Worm (Caenorhabditis elegans) whole organism, L1 larva: Measurements from ENCODE around the gene F11C1.9.

Experiments
- C04F5.9 ChIP-seq: sonication (generic microtip); optimal IDR thresholded peaks from 2 replicates; lab custom pipeline; 2016; ENCODE audit warnings: missing genetic modification characterization, missing compliant biosample characterization
- C16A3.4 ChIP-seq: fragments of 150-350 bp; optimal IDR thresholded peaks from 2 replicates; lab custom pipeline; 2014; ENCODE audit warnings: missing biosample characterization, missing genetic modification characterization
- C34B4.2 ChIP-seq: sonication (generic microtip); optimal IDR thresholded peaks from 2 replicates; lab custom pipeline; 2017; ENCODE audit warnings: mild to moderate bottlenecking, missing genetic modification characterization, missing compliant biosample characterization
- aha-1 ChIP-seq: fragments of 150-350 bp; optimal IDR thresholded peaks from 2 replicates; lab custom pipeline; 2014; ENCODE audit warnings: missing biosample characterization, missing genetic modification characterization
- alr-1 ChIP-seq: fragments of 200-800 bp; sonication (Bioruptor generic); optimal IDR thresholded peaks from 2 replicates; lab custom pipeline; 2018; ENCODE audit warnings: borderline replicate concordance, mild to moderate bottlenecking, missing genetic modification characterization, missing compliant biosample characterization
- aly-2 ChIP-seq: fragments of 150-350 bp; optimal IDR thresholded peaks from 2 replicates; lab custom pipeline; 2014; ENCODE audit warnings: missing biosample characterization, missing genetic modification characterization
- ama-1 ChIP-seq: fragments of 150-350 bp; optimal IDR thresholded peaks from 2 replicates; lab custom pipeline; 2014
- blmp-1 ChIP-seq: fragments of 150-350 bp; optimal IDR thresholded peaks from 2 replicates; lab custom pipeline; 2014; ENCODE audit warnings: missing biosample characterization, missing genetic modification characterization
- ceh-63 ChIP-seq: fragments of 200-800 bp; sonication (Bioruptor generic); optimal IDR thresholded peaks from 2 replicates; lab custom pipeline; 2018; ENCODE audit warnings: mild to moderate bottlenecking, missing genetic modification characterization, missing compliant biosample characterization
- ceh-90 ChIP-seq: sonication (generic microtip); optimal IDR thresholded peaks from 2 replicates; lab custom pipeline; 2016; ENCODE audit warnings: missing genetic modification characterization, missing compliant biosample characterization
- ces-1 ChIP-seq: fragments of 150-350 bp; optimal IDR thresholded peaks from 2 replicates; lab custom pipeline; 2014; ENCODE audit warnings: missing biosample characterization, missing genetic modification reagents, missing genetic modification characterization
- dsc-1 ChIP-seq: sonication (generic microtip); optimal IDR thresholded peaks from 2 replicates; lab custom pipeline; 2016; ENCODE audit warnings: mild to moderate bottlenecking, missing genetic modification characterization, missing compliant biosample characterization
- efl-1 ChIP-seq, 4 experiments: fragments of 150-350 bp; optimal IDR thresholded peaks in 3 of 4; peaks in 1 of 4; 1 replicate in 1 of 4; 2 replicates in 3 of 4; lab custom pipeline; 2014; ENCODE audit warnings: missing biosample characterization in 2 of 4, missing genetic modification characterization in 2 of 4, missing genetic modification reagents in 2 of 4
- efl-3 ChIP-seq: fragments of 200-800 bp; sonication (Bioruptor generic); optimal IDR thresholded peaks from 2 replicates; lab custom pipeline; 2018; ENCODE audit warnings: mild to moderate bottlenecking, missing genetic modification characterization, missing compliant biosample characterization
- egl-13 ChIP-seq: sonication (generic microtip); optimal IDR thresholded peaks from 2 replicates; lab custom pipeline; 2016; ENCODE audit warnings: missing genotype, missing genetic modification reagents, missing genetic modification characterization, missing compliant biosample characterization
- ets-5 ChIP-seq: fragments of 200-800 bp; sonication (Bioruptor generic); IDR thresholded peaks from 2 replicates; pipeline ENCODE4 v1.3.6; 2022; ENCODE audit warnings: missing genetic modification characterization, missing compliant biosample characterization
- fkh-10 ChIP-seq: sonication (generic microtip); optimal IDR thresholded peaks from 2 replicates; lab custom pipeline; 2017; ENCODE audit warnings: missing biosample characterization, missing genetic modification reagents, missing genetic modification characterization
- fkh-4 ChIP-seq: sonication (generic microtip); optimal IDR thresholded peaks from 2 replicates; lab custom pipeline; 2016; ENCODE audit warnings: missing compliant biosample characterization, missing genetic modification characterization, borderline replicate concordance
- irx-1 ChIP-seq: sonication (generic microtip); optimal IDR thresholded peaks from 2 replicates; lab custom pipeline; 2016; ENCODE audit warnings: missing genetic modification characterization, missing compliant biosample characterization
- lir-3 ChIP-seq: sonication (generic microtip); optimal IDR thresholded peaks from 2 replicates; lab custom pipeline; 2016; ENCODE audit warnings: mild to moderate bottlenecking, missing genetic modification characterization, moderate library complexity, missing compliant biosample characterization; ENCODE audit not compliant: poor library complexity
- mef-2 ChIP-seq: fragments of 150-350 bp; optimal IDR thresholded peaks from 2 replicates; lab custom pipeline; 2014; ENCODE audit warnings: missing biosample characterization, missing genetic modification characterization
- mep-1 ChIP-seq: fragments of 150-350 bp; optimal IDR thresholded peaks from 2 replicates; lab custom pipeline; 2014; ENCODE audit warnings: missing biosample characterization, missing genetic modification characterization
- nhr-19 ChIP-seq: fragments of 200-800 bp; sonication (Bioruptor generic); conservative IDR thresholded peaks from 2 replicates; pipeline ENCODE4 v1.3.6; 2022; ENCODE audit warnings: missing genetic modification characterization, missing compliant biosample characterization
- nhr-237 ChIP-seq: fragments of 150-350 bp; optimal IDR thresholded peaks from 2 replicates; lab custom pipeline; 2014; ENCODE audit warnings: missing biosample characterization, missing genetic modification characterization
- nhr-76 ChIP-seq: sonication (generic microtip); optimal IDR thresholded peaks from 2 replicates; lab custom pipeline; 2017; ENCODE audit warnings: missing biosample characterization, missing genetic modification characterization
- nhr-84 ChIP-seq: sonication (generic microtip); optimal IDR thresholded peaks from 2 replicates; lab custom pipeline; 2017; ENCODE audit warnings: missing biosample characterization, missing genetic modification characterization
- nhr-85 ChIP-seq: sonication (generic microtip); peaks from one replicate; lab custom pipeline; 2016; ENCODE audit warnings: missing genetic modification characterization, inconsistent platforms, missing compliant biosample characterization
- nhr-90 ChIP-seq: sonication (generic microtip); optimal IDR thresholded peaks from 2 replicates; lab custom pipeline; 2016; ENCODE audit warnings: mild to moderate bottlenecking, missing genetic modification characterization, missing compliant biosample characterization; ENCODE audit not compliant: poor library complexity
- pag-3 ChIP-seq: sonication (generic microtip); optimal IDR thresholded peaks from 2 replicates; lab custom pipeline; 2017; ENCODE audit warnings: missing genetic modification characterization, mild to moderate bottlenecking, missing compliant biosample characterization, antibody characterized with exemption, borderline replicate concordance; ENCODE audit not compliant: insufficient read depth
- pax-3 ChIP-seq: fragments of 200-800 bp; sonication (Bioruptor generic); optimal IDR thresholded peaks from 2 replicates; lab custom pipeline; 2018; ENCODE audit warnings: mild to moderate bottlenecking, missing genetic modification characterization, moderate library complexity, missing compliant biosample characterization
- pqm-1 ChIP-seq: sonication (generic microtip); optimal IDR thresholded peaks from 3 replicates; lab custom pipeline; 2017; ENCODE audit warnings: missing biosample characterization, missing genetic modification characterization
- rnt-1 ChIP-seq: sonication (generic microtip); optimal IDR thresholded peaks from 2 replicates; lab custom pipeline; 2016; ENCODE audit warnings: mild to moderate bottlenecking, missing genetic modification characterization, moderate library complexity, missing compliant biosample characterization
- skn-1 ChIP-seq: fragments of 150-350 bp; optimal IDR thresholded peaks from 2 replicates; lab custom pipeline; 2014; ENCODE audit warnings: missing biosample characterization, missing genetic modification characterization
- snpc-4 ChIP-seq: fragments of 150-350 bp; optimal IDR thresholded peaks from 2 replicates; lab custom pipeline; 2014; ENCODE audit warnings: missing biosample characterization, missing genetic modification characterization
- unc-62 ChIP-seq: fragments of 150-350 bp; optimal IDR thresholded peaks from 2 replicates; lab custom pipeline; 2014; ENCODE audit warnings: missing biosample characterization, missing genetic modification reagents, missing genetic modification characterization
- unc-86 ChIP-seq: sonication (generic microtip); optimal IDR thresholded peaks from 2 replicates; lab custom pipeline; 2016; ENCODE audit warnings: missing genetic modification characterization, missing compliant biosample characterization
- xbp-1 ChIP-seq: sonication (generic microtip); optimal IDR thresholded peaks from 2 replicates; lab custom pipeline; 2016; ENCODE audit warnings: missing genetic modification characterization, missing compliant biosample characterization
- zag-1 ChIP-seq: fragments of 150-350 bp; optimal IDR thresholded peaks from 2 replicates; lab custom pipeline; 2014; ENCODE audit warnings: missing biosample characterization, missing genetic modification characterization
- ztf-11 ChIP-seq, 2 experiments: sonication (generic microtip); optimal IDR thresholded peaks; 2 replicates each; lab custom pipeline; 2016 to 2017; ENCODE audit warnings: missing genetic modification characterization in 2 of 2, missing biosample characterization in 1 of 2, missing compliant biosample characterization in 1 of 2
- ztf-4 ChIP-seq: fragments of 150-350 bp; optimal IDR thresholded peaks from 2 replicates; lab custom pipeline; 2014; ENCODE audit warnings: missing biosample characterization, missing genetic modification characterization

The F11C1.9 gene

DNA sequence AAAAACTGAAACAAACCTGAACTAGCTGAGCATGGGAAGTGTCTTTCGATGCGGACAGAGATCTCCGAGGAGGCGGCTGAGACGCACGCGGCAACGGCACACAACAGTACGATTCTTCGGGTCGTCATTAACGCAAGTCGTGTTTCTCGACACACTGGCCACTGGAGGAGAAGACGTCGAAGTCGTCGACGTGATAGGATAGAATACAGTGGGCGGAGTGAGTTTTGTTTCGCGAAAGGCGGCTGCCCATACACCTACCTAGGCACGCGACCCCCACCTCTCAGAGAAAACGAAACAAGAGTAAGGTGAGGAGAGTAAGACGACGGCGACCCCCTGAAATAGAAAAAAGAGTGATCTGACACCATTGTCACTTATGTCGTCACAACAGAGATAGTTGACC lies 42.6 kb downstream of the F11C1.9 start, which contains the start of gene gmap-1 (continued):
- TF ChIP-seq C34B4.2 (tag; lab: Kevin White, UChicago) = no peak
- no peak for TF ChIP-seq C16A3.4 (tag; lab: Kevin White, UChicago)
- TF ChIP-seq unc-86 (tag; lab: Kevin White, UChicago) = no peak
- no peak for TF ChIP-seq aha-1 (tag; lab: Kevin White, UChicago)
- no peak for TF ChIP-seq egl-13 (tag; lab: Kevin White, UChicago)
- no peak for TF ChIP-seq mef-2
- TF ChIP-seq fkh-10 (GFP tag; lab: Kevin White, UChicago) = no peak
- no peak for TF ChIP-seq alr-1 (tag; lab: Kevin White, UChicago)
- TF ChIP-seq ceh-63 (GFP tag; lab: Kevin White, UChicago) = no peak
- TF ChIP-seq pax-3 (tag; lab: Kevin White, UChicago) = no peak
- no peak for TF ChIP-seq unc-62 (GFP tag; lab: Kevin White, UChicago)
- TF ChIP-seq snpc-4 = no peak
- no peak for TF ChIP-seq rnt-1 (tag; lab: Kevin White, UChicago)
- TF ChIP-seq xbp-1 (tag; lab: Kevin White, UChicago) = no peak
- no peak for TF ChIP-seq ztf-11 (tag; optimal IDR thresholded peaks at IDR 0.05; lab: Kevin White, UChicago)
- no peak for TF ChIP-seq pag-3 (tag; lab: Kevin White, UChicago)
- no peak for TF ChIP-seq ces-1 (GFP tag; lab: Kevin White, UChicago)
- TF ChIP-seq C04F5.9 (tag; lab: Kevin White, UChicago) = no peak
- TF ChIP-seq ceh-90 = no peak
- no peak for TF ChIP-seq ama-1
- peak; percentile 30 for TF ChIP-seq nhr-90
- TF ChIP-seq nhr-76 (tag; lab: Kevin White, UChicago) = no peak
- no peak for TF ChIP-seq ztf-4 (tag; lab: Kevin White, UChicago)
- TF ChIP-seq skn-1 (tag; lab: Kevin White, UChicago) = no peak
- TF ChIP-seq fkh-4 (tag; lab: Kevin White, UChicago) = no peak
- TF ChIP-seq aly-2 = no peak
- no peak for TF ChIP-seq pqm-1 (tag; lab: Kevin White, UChicago)
- TF ChIP-seq ets-5 (GFP tag; lab: Robert Waterston, UW) = no peak
- no peak for TF ChIP-seq efl-1 (optimal IDR thresholded peaks at IDR 0.05; lab: Kevin White, UChicago)
- no peak for TF ChIP-seq efl-1 (GFP tag; optimal IDR thresholded peaks at IDR 0.05 in 1 of 2; lab: Kevin White, UChicago)
- no peak for TF ChIP-seq lir-3 (tag; lab: Kevin White, UChicago)
- TF ChIP-seq zag-1 (tag; lab: Kevin White, UChicago) = no peak

DNA sequence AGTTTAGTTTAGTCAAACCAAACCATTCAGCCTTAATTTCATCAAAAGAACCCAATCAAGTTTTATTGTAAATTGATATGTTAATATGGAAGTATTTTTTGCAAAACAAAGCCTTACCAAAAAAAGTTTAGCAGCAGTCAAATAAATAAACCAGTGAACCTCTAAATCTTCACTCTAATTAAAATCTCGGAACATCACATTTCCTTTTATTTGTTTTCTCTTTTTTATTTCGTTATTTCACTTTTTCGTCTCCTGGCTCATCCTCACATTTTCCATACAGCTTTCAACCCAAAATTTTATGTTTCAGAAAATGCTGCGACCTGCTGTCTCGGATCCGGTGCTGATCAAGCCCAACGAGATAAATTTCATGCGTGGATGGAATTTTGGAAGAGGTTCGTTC lies 47.4 kb downstream of the F11C1.9 start, which contains the start of gene C34E7.3:
C34E7.3 (plus strand) TSS at position 301 of the 400 bp plus-strand sequence.
- no peak for TF ChIP-seq nhr-90
- TF ChIP-seq nhr-237 = no peak
- TF ChIP-seq mef-2 = no peak
- no peak for TF ChIP-seq ztf-4 (tag; lab: Kevin White, UChicago)
- TF ChIP-seq nhr-19 (GFP tag; lab: Robert Waterston, UW) = no peak
- no peak for TF ChIP-seq dsc-1 (tag; lab: Kevin White, UChicago)
- TF ChIP-seq mep-1 (tag; lab: Kevin White, UChicago) = no peak
- no peak for TF ChIP-seq nhr-85 (tag; lab: Kevin White, UChicago)
- no peak for TF ChIP-seq nhr-76 (tag; lab: Kevin White, UChicago)
- TF ChIP-seq ceh-63 (GFP tag; lab: Kevin White, UChicago) = no peak
- TF ChIP-seq efl-3 = no peak
- TF ChIP-seq nhr-84 = no peak
- no peak for TF ChIP-seq irx-1 (tag; lab: Kevin White, UChicago)
- TF ChIP-seq, all 84 proteins: peak for 0

- TF ChIP-seq fkh-4 (tag; lab: Kevin White, UChicago) (peak; percentile 65), blmp-1 (tag; lab: Kevin White, UChicago) (peak; percentile 0), dsc-1 (tag; lab: Kevin White, UChicago) (peak; percentile 94), zag-1 (tag; lab: Kevin White, UChicago) (no peak)
- TF ChIP-seq, all 84 proteins: peak for 3
These were observed 48.6 kb downstream of the F11C1.9 start for ce11 chrX:12928753-12929152.
